Fruit fly (Drosophila melanogaster): ENCODE results near the gene CG5888.
A peak's percentile ranks its signal among the peaks of the same experiment; 100 is the strongest.

The CG5888 gene

DNA sequence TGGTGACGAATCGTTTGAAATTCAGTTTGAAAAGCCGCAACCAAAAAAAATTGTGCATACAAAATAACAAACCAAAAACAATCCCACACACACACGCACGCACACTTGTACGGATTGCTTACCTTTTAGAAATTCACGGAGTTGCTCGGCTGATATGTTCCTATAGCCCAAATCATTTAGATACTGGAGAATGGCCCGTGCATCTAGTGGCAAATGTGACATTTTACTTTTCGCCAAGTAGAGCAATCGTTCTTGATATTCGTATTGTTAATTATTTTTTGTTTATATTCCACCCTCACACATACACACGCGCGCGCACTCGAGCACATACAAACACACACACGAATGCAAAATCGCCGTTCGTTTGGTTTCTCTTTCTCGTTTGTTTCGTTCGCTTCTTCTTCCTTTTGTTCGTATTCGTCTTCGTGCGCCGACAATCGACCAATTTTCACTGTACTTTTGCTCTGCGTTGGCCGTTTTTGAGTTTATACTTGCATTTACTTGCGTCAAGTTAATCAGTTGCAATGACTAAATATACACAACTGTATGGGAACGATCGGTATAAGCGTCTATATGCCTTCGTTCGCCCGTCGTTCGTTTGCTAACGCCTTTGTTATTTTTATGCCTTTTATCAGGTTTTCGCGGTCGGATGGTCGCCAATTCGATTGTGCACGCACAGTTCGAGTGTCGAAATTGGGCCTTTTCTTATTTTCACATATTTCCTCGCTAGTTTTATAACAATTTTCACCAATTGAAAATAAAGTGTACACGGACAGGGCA is 96.3 kb downstream of the CG5888 start:
- TF ChIP-seq br (GFP tag; optimal IDR thresholded peaks at IDR 0.05) (no peak), Dfd (GFP tag; optimal IDR thresholded peaks at IDR 0.05) (peak; percentile 23)

DNA sequence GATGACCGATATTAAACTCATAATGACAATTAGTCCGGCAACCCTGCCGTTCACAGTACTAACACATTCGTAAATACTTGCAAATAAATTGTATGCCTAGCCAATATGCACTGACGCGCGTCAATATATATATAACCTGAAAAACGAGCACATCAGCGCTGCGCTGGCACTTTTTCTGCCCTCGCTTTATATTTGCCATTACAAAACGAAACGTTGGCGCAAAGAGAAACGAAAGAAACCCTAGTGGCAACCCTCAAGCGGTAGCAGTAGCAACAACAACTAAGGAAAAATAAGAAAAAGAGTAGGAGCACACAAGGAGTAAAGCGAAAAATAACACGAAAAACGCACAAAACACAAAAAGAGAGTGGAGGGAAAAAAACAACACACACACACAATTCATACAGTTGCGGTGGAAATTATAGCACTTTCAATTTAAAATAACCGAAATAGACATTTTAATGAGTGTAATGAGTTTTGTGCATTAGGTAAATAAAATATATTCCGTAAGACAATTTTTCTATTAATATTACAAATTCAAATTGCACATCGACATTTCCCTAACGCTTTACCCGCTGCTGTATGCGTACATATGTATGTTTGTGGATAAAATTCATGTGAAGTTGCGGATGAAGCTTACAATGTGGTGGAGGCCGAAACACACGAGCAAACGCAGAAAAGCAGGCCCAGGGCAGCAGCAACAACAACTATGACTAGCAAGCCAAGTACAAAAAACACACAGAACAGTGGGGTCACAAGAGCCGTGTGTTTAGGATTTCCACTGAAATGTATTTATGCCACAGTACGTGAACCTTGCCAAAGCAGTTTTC is 97.3 kb downstream of the CG5888 start:
- TF ChIP-seq sage (GFP tag; optimal IDR thresholded peaks at IDR 0.05) (peak; percentile 98), Mio (GFP tag; optimal IDR thresholded peaks at IDR 0.05) (peak; percentile 89), woc (GFP tag; optimal IDR thresholded peaks at IDR 0.05) (peak; percentile 99), psq (GFP tag; optimal IDR thresholded peaks at IDR 0.05) (peak; percentile 100), Vsx2 (GFP tag; optimal IDR thresholded peaks at IDR 0.05; ENCODE audit: partially characterized antibody) (no peak), Sp1 (GFP tag; optimal IDR thresholded peaks at IDR 0.05) (peak; percentile 100), dmrt93B (GFP tag; optimal IDR thresholded peaks at IDR 0.05) (peak; percentile 98), br (GFP tag; optimal IDR thresholded peaks at IDR 0.05) (peak; percentile 99), CrebA (GFP tag; optimal IDR thresholded peaks at IDR 0.05; ENCODE audit: borderline replicate concordance) (peak; percentile 96), GATAd (GFP tag; optimal IDR thresholded peaks at IDR 0.05) (peak; percentile 92), HLH106 (tag; optimal IDR thresholded peaks at IDR 0.05) (peak; percentile 99), Jra (GFP tag; optimal IDR thresholded peaks at IDR 0.05) (peak; percentile 98), brk (GFP tag; optimal IDR thresholded peaks at IDR 0.05) (peak; percentile 98), foxo (GFP tag; optimal IDR thresholded peaks at IDR 0.05) (peak; percentile 93 to 99), tai (GFP tag; optimal IDR thresholded peaks at IDR 0.05) (peak; percentile 96), lola (GFP tag; optimal IDR thresholded peaks at IDR 0.05) (no peak), pan (optimal IDR thresholded peaks at IDR 0.05) (no peak), Hr83 (GFP tag; optimal IDR thresholded peaks at IDR 0.05; ENCODE audit: poor library complexity, severe bottlenecking) (peak; percentile 47), CG32264 (GFP tag; optimal IDR thresholded peaks at IDR 0.05) (peak; percentile 95), sv (GFP tag; optimal IDR thresholded peaks at IDR 0.05) (peak; percentile 99), h (GFP tag; optimal IDR thresholded peaks at IDR 0.05) (peak; percentile 99), usp (GFP tag; optimal IDR thresholded peaks at IDR 0.05) (no peak), OdsH (GFP tag; optimal IDR thresholded peaks at IDR 0.05) (peak; percentile 99), Rel (GFP tag; optimal IDR thresholded peaks at IDR 0.05) (peak; percentile 95), Rel (tag; optimal IDR thresholded peaks at IDR 0.05) (peak; percentile 93), Dif (GFP tag; optimal IDR thresholded peaks at IDR 0.05; ENCODE audit: partially characterized antibody) (no peak), ey (GFP tag; optimal IDR thresholded peaks at IDR 0.05) (peak; percentile 99), Hnf4 (GFP tag; optimal IDR thresholded peaks at IDR 0.05) (peak; percentile 98), fru (GFP tag; optimal IDR thresholded peaks at IDR 0.05) (peak; percentile 99), jim (GFP tag; optimal IDR thresholded peaks at IDR 0.05) (peak; percentile 44), rgr (GFP tag; optimal IDR thresholded peaks at IDR 0.05) (peak; percentile 99), dsf (GFP tag; optimal IDR thresholded peaks at IDR 0.05; ENCODE audit: borderline replicate concordance) (peak; percentile 90), Myc (optimal IDR thresholded peaks at IDR 0.05) (no peak), CG9705 (GFP tag; optimal IDR thresholded peaks at IDR 0.05) (peak; percentile 98), Hr78 (GFP tag; optimal IDR thresholded peaks at IDR 0.05) (no peak), dl (GFP tag; optimal IDR thresholded peaks at IDR 0.05; ENCODE audit: insufficient read depth in 1 of 2, partially characterized antibody in 2 of 2) (no peak), N (GFP tag; optimal IDR thresholded peaks at IDR 0.05) (no peak), Dfd (GFP tag; optimal IDR thresholded peaks at IDR 0.05) (peak; percentile 91), Abd-B (GFP tag; optimal IDR thresholded peaks at IDR 0.05) (no peak)
